Fruit fly (Drosophila melanogaster): ENCODE data around the gene Nepl3.

The Nepl3 gene

dm6 chr2L:5052994-5053393 is 5.1 kb downstream of the Nepl3 start, which contains the start of gene eIF3h:
TSS of gene eIF3h (minus strand) at chr2L:5053094.
- TF ChIP-seq Pif1B (GFP tag; optimal IDR thresholded peaks at IDR 0.05) (no peak), fd96Ca (GFP tag; IDR thresholded peaks at IDR 0.05) (no peak), CG12605 (GFP tag; IDR thresholded peaks at IDR 0.05) (no peak), Ets98B (GFP tag; IDR thresholded peaks at IDR 0.05) (no peak), Snoo (tag; optimal IDR thresholded peaks at IDR 0.05) (no peak), CG34367 (tag; optimal IDR thresholded peaks at IDR 0.05) (no peak), CG13204 (GFP tag; optimal IDR thresholded peaks at IDR 0.05) (no peak), CG8301 (tag; optimal IDR thresholded peaks at IDR 0.05) (no peak), CG10348 (GFP tag; IDR thresholded peaks at IDR 0.05) (no peak), Pif1A (GFP tag; optimal IDR thresholded peaks at IDR 0.05) (no peak), CG14655 (GFP tag; optimal IDR thresholded peaks at IDR 0.05) (no peak), CG15710 (tag; optimal IDR thresholded peaks at IDR 0.05) (no peak), EcR (GFP tag; optimal IDR thresholded peaks at IDR 0.05) (no peak), rn (GFP tag; IDR thresholded peaks at IDR 0.05) (no peak)

dm6 chr2L:5052367-5052914 is 5.6 kb downstream of the Nepl3 start, which contains the start of gene senju:
TSS of gene senju (plus strand) at chr2L:5052843.
- no peak for TF ChIP-seq CG14655 (GFP tag; optimal IDR thresholded peaks at IDR 0.05)
- peak; percentile 89 for TF ChIP-seq CG4496 (GFP tag; IDR thresholded peaks at IDR 0.05)
- TF ChIP-seq CG8159 (tag; optimal IDR thresholded peaks at IDR 0.05) = peak; percentile 74
- TF ChIP-seq CG13204 (GFP tag; optimal IDR thresholded peaks at IDR 0.05) = no peak
- TF ChIP-seq Snoo (tag; optimal IDR thresholded peaks at IDR 0.05) = peak; percentile 80
- peak; percentile 77 for TF ChIP-seq CG17806 (tag; optimal IDR thresholded peaks at IDR 0.05)
- TF ChIP-seq CG12605 (GFP tag; IDR thresholded peaks at IDR 0.05) = peak; percentile 73
- TF ChIP-seq CG9948 (tag; optimal IDR thresholded peaks at IDR 0.05) = peak; percentile 71
- TF ChIP-seq CG15710 (tag; optimal IDR thresholded peaks at IDR 0.05) = peak; percentile 77
- peak; percentile 89 for TF ChIP-seq Pif1A (GFP tag; optimal IDR thresholded peaks at IDR 0.05)
- peak; percentile 87 for TF ChIP-seq Ets98B (GFP tag; IDR thresholded peaks at IDR 0.05)
- peak; percentile 89 for TF ChIP-seq fd96Ca (GFP tag; IDR thresholded peaks at IDR 0.05)
- no peak for TF ChIP-seq CG10348 (GFP tag; IDR thresholded peaks at IDR 0.05)
- peak; percentile 58; the same call in 1 of the 2 replicates for TF ChIP-seq rn (GFP tag; IDR thresholded peaks at IDR 0.05)
- peak; percentile 68 for TF ChIP-seq CG34367 (tag; optimal IDR thresholded peaks at IDR 0.05)
- TF ChIP-seq gl (tag; optimal IDR thresholded peaks at IDR 0.05) = peak; percentile 65
- peak; percentile 79 for TF ChIP-seq CG8301 (tag; optimal IDR thresholded peaks at IDR 0.05)
- TF ChIP-seq D1 (tag; optimal IDR thresholded peaks at IDR 0.05) = no peak
- TF ChIP-seq CG32121 (GFP tag; IDR thresholded peaks at IDR 0.05) = peak; percentile 79
- peak; percentile 80 for TF ChIP-seq Pif1B (GFP tag; optimal IDR thresholded peaks at IDR 0.05)
- peak; percentile 57 for TF ChIP-seq EcR (GFP tag; optimal IDR thresholded peaks at IDR 0.05)

DNA sequence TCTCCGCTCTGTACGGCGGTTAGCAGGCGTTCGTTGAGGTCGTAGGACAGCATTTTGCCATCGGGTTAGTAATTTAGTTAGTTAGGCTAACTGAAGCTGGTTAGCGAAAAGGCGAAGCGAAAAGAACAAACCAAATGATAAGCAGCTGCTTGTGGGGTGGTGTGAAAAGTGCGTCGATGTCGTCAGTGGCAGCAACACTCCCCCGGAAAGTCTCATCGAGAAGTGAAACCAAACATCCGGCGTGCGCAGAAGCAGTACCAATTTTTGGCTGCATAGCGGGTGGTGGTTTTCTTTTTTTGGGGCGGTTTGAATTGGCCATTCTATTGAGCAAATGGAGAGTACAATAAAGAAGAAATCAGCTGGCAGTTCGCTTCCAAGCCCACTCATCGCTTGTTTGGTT is 7.2 kb downstream of the Nepl3 start, which contains the start of gene CG9121:
Gene CG9121 (minus strand): TSS at position 238 of the 400 bp plus-strand sequence.
- TF ChIP-seq D1 (tag; optimal IDR thresholded peaks at IDR 0.05) (no peak), EcR (GFP tag; optimal IDR thresholded peaks at IDR 0.05) (no peak), fd96Ca (GFP tag; IDR thresholded peaks at IDR 0.05) (no peak), CG8301 (tag; optimal IDR thresholded peaks at IDR 0.05) (no peak), CG32121 (GFP tag; IDR thresholded peaks at IDR 0.05) (no peak)

DNA sequence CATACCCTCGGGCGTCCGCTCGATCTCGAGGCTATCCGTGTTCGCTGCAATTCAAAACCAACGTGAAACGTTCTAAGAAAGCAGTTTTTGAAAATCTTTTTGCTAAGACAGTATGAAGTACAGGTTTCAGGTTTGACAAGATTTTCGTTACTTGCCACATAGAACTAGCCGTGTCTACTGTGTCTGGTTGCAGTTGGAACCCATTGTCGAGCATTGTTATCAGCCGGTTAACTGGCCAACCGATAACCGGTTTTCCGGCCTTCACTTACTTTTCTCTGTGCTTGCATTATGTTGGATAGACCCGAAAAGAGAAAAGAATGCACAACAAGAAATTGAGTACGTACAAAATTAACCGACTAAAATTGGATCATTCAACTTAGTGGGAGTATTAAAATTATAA is 8.1 kb downstream of the Nepl3 start:
- TF ChIP-seq CG8301 (tag; optimal IDR thresholded peaks at IDR 0.05) (peak; percentile 23), CG13204 (GFP tag; optimal IDR thresholded peaks at IDR 0.05) (no peak), CG15710 (tag; optimal IDR thresholded peaks at IDR 0.05) (no peak), CG10348 (GFP tag; IDR thresholded peaks at IDR 0.05) (no peak), D1 (tag; optimal IDR thresholded peaks at IDR 0.05) (no peak), EcR (GFP tag; optimal IDR thresholded peaks at IDR 0.05) (peak; percentile 51), Pif1B (GFP tag; optimal IDR thresholded peaks at IDR 0.05) (peak; percentile 14), CG9948 (tag; optimal IDR thresholded peaks at IDR 0.05) (no peak), CG32121 (GFP tag; IDR thresholded peaks at IDR 0.05) (no peak), CG4496 (GFP tag; IDR thresholded peaks at IDR 0.05) (peak; percentile 50; the same call in 1 of the 3 replicates)

- no peak for TF ChIP-seq CG9948 (tag; optimal IDR thresholded peaks at IDR 0.05)
- no peak for TF ChIP-seq Snoo (tag; optimal IDR thresholded peaks at IDR 0.05)
- no peak for TF ChIP-seq D1 (tag; optimal IDR thresholded peaks at IDR 0.05)
- no peak for TF ChIP-seq CG13204 (GFP tag; optimal IDR thresholded peaks at IDR 0.05)
- TF ChIP-seq CG15710 (tag; optimal IDR thresholded peaks at IDR 0.05) = no peak
- no peak for TF ChIP-seq CG14655 (GFP tag; optimal IDR thresholded peaks at IDR 0.05)
- TF ChIP-seq Pif1A (GFP tag; optimal IDR thresholded peaks at IDR 0.05) = no peak
- TF ChIP-seq CG8301 (tag; optimal IDR thresholded peaks at IDR 0.05) = no peak
- no peak for TF ChIP-seq CG34367 (tag; optimal IDR thresholded peaks at IDR 0.05)
Observed at dm6 chr2L:5046261-5046660, 11.8 kb downstream of the Nepl3 start.

DNA sequence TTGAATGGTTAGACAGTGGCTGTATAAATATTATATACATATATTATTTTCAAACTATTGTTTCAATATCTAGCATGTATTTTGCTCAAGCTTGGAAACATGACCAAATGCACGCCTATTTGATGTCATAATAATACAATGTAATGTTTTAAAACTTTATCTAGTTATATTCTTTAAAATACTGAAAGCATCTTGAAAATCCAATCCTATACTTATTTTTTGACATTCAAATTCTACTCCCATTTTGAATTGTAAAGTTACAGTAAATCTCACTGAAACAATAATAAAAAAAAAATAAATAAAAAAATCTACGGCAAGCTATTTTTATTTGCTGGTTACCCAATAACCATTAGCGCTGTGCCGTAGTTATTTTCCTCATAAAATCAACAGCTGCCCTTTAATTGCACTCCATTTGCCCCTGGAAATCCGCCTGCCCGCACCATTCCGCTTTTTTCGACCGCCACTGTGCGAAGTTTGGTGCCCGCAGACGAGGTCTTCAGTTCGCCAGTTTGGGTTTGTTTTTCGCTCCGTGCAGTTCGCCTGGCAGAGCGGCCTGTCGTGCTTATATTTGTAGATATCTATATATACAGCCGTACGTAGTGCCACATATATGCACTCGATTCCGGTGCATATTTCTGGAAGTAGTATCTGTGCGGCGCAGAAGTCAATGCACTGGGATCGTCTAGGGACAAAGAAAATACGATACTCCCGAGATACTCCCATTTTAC is 13.0 kb downstream of the Nepl3 start:
- TF ChIP-seq CG13204 (GFP tag; optimal IDR thresholded peaks at IDR 0.05) (peak; percentile 25), rn (GFP tag; IDR thresholded peaks at IDR 0.05) (no peak), EcR (GFP tag; optimal IDR thresholded peaks at IDR 0.05) (peak; percentile 97), CG10348 (GFP tag; IDR thresholded peaks at IDR 0.05) (peak; percentile 25; the same call in 1 of the 2 replicates), CG8159 (tag; optimal IDR thresholded peaks at IDR 0.05) (peak; percentile 0), gl (tag; optimal IDR thresholded peaks at IDR 0.05) (no peak), Pif1B (GFP tag; optimal IDR thresholded peaks at IDR 0.05) (peak; percentile 57), CG17806 (tag; optimal IDR thresholded peaks at IDR 0.05) (peak; percentile 3), Snoo (tag; optimal IDR thresholded peaks at IDR 0.05) (peak; percentile 42), CG15710 (tag; optimal IDR thresholded peaks at IDR 0.05) (peak; percentile 10), CG12605 (GFP tag; IDR thresholded peaks at IDR 0.05) (0 out of 2 replicates have a peak, but pooled peaks have one; percentile 25), Pif1A (GFP tag; optimal IDR thresholded peaks at IDR 0.05) (peak; percentile 52), Ets98B (GFP tag; IDR thresholded peaks at IDR 0.05) (peak; percentile 55), fd96Ca (GFP tag; IDR thresholded peaks at IDR 0.05) (peak; percentile 69; the same call in 2 of the 3 replicates), CG9948 (tag; optimal IDR thresholded peaks at IDR 0.05) (peak; percentile 9), CG8301 (tag; optimal IDR thresholded peaks at IDR 0.05) (peak; percentile 23), CG14655 (GFP tag; optimal IDR thresholded peaks at IDR 0.05) (peak; percentile 57), CG34367 (tag; optimal IDR thresholded peaks at IDR 0.05) (peak; percentile 5), CG4496 (GFP tag; IDR thresholded peaks at IDR 0.05) (peak; percentile 53), CG32121 (GFP tag; IDR thresholded peaks at IDR 0.05) (peak; percentile 41; the same call in 1 of the 2 replicates), D1 (tag; optimal IDR thresholded peaks at IDR 0.05) (no peak)
